Worm (Caenorhabditis elegans) whole organism, L3 larva: ENCODE data around the gene lgc-26.

Experiments
- R02D3.7 ChIP-seq: fragments of 150-350 bp; optimal IDR thresholded peaks from 2 replicates; lab custom pipeline; 2014; ENCODE audit warnings: missing biosample characterization, missing genetic modification characterization
- ZK546.5 ChIP-seq: sonication (generic microtip); optimal IDR thresholded peaks from 2 replicates; lab custom pipeline; 2017; ENCODE audit warnings: missing biosample characterization, missing genetic modification characterization
- aly-2 ChIP-seq: fragments of 150-350 bp; optimal IDR thresholded peaks from 2 replicates; lab custom pipeline; 2014; ENCODE audit warnings: missing biosample characterization, missing genetic modification characterization
- ama-1 ChIP-seq: fragments of 150-350 bp; optimal IDR thresholded peaks from 2 replicates; lab custom pipeline; 2018
- ceh-16 ChIP-seq: sonication (generic microtip); optimal IDR thresholded peaks from 2 replicates; lab custom pipeline; 2017; ENCODE audit warnings: missing biosample characterization, missing genetic modification characterization
- ceh-82 ChIP-seq: fragments of 150-350 bp; optimal IDR thresholded peaks from 2 replicates; lab custom pipeline; 2014; ENCODE audit warnings: missing biosample characterization, missing genetic modification characterization
- ceh-9 ChIP-seq: sonication (generic microtip); optimal IDR thresholded peaks from 2 replicates; lab custom pipeline; 2018; ENCODE audit warnings: missing biosample characterization, missing genetic modification characterization
- daf-12 ChIP-seq: fragments of 150-350 bp; optimal IDR thresholded peaks from 2 replicates; lab custom pipeline; 2014; ENCODE audit warnings: missing biosample characterization, missing genetic modification reagents, missing genetic modification characterization
- egl-27 ChIP-seq: sonication (generic microtip); optimal IDR thresholded peaks from 4 replicates; lab custom pipeline; 2017; ENCODE audit warnings: missing biosample characterization, missing genetic modification reagents, missing genetic modification characterization
- elt-1 ChIP-seq: fragments of 150-350 bp; optimal IDR thresholded peaks from 2 replicates; lab custom pipeline; 2014; ENCODE audit warnings: missing biosample characterization, missing genetic modification characterization
- elt-2 ChIP-seq: sonication (generic microtip); optimal IDR thresholded peaks from 2 replicates; lab custom pipeline; 2016; ENCODE audit warnings: missing genetic modification reagents, mild to moderate bottlenecking, missing genetic modification characterization, missing compliant biosample characterization
- elt-3 ChIP-seq, 3 experiments: fragments of 150-350 bp in 1 of 3; sonication (generic microtip) in 2 of 3; optimal IDR thresholded peaks; 2 replicates in 2 of 3; 4 replicates in 1 of 3; lab custom pipeline; 2014 to 2017; ENCODE audit warnings: missing biosample characterization in 3 of 3, missing genetic modification characterization in 3 of 3
- eor-1 ChIP-seq, 2 experiments: fragments of 150-350 bp; optimal IDR thresholded peaks; 2 replicates each; lab custom pipeline; 2014 to 2018; ENCODE audit warnings: missing biosample characterization in 2 of 2, missing genetic modification characterization in 2 of 2
- fkh-10 ChIP-seq: sonication (generic microtip); optimal IDR thresholded peaks from 2 replicates; lab custom pipeline; 2017; ENCODE audit warnings: missing biosample characterization, missing genetic modification reagents, missing genetic modification characterization
- fkh-2 ChIP-seq: fragments of 150-350 bp; optimal IDR thresholded peaks from 2 replicates; lab custom pipeline; 2014; ENCODE audit warnings: missing biosample characterization, missing genetic modification reagents, missing genetic modification characterization
- fos-1 ChIP-seq: fragments of 150-350 bp; optimal IDR thresholded peaks from 2 replicates; lab custom pipeline; 2014; ENCODE audit warnings: missing biosample characterization, missing genetic modification characterization
- hmg-11 ChIP-seq: sonication (generic microtip); optimal IDR thresholded peaks from 2 replicates; lab custom pipeline; 2016; ENCODE audit warnings: missing genetic modification characterization, missing compliant biosample characterization
- jun-1 ChIP-seq: fragments of 150-350 bp; optimal IDR thresholded peaks from 2 replicates; lab custom pipeline; 2014; ENCODE audit warnings: missing biosample characterization, missing genetic modification reagents, missing genetic modification characterization
- lin-15B ChIP-seq: fragments of 150-350 bp; optimal IDR thresholded peaks from 2 replicates; lab custom pipeline; 2014; ENCODE audit warnings: missing biosample characterization, missing genetic modification characterization
- lin-39 ChIP-seq: fragments of 150-350 bp; optimal IDR thresholded peaks from 2 replicates; lab custom pipeline; 2018; ENCODE audit warnings: missing biosample characterization, missing genetic modification reagents, missing genetic modification characterization
- lsy-12 ChIP-seq: sonication (generic microtip); optimal IDR thresholded peaks from 2 replicates; lab custom pipeline; 2016; ENCODE audit warnings: mild to moderate bottlenecking, missing genetic modification characterization, missing compliant biosample characterization
- mdl-1 ChIP-seq: fragments of 150-350 bp; optimal IDR thresholded peaks from 2 replicates; lab custom pipeline; 2014; ENCODE audit warnings: missing biosample characterization, missing genetic modification characterization
- mml-1 ChIP-seq: fragments of 150-350 bp; sonication (generic microtip); optimal IDR thresholded peaks from 3 replicates; lab custom pipeline; 2014; ENCODE audit warnings: missing biosample characterization, missing genetic modification characterization
- nfya-1 ChIP-seq: sonication (generic microtip); optimal IDR thresholded peaks from 2 replicates; lab custom pipeline; 2017; ENCODE audit warnings: missing genetic modification characterization, mild to moderate bottlenecking, missing compliant biosample characterization, antibody characterized with exemption, moderate library complexity; ENCODE audit not compliant: insufficient read depth
- nhr-12 ChIP-seq: fragments of 150-350 bp; optimal IDR thresholded peaks from 2 replicates; lab custom pipeline; 2014; ENCODE audit warnings: missing biosample characterization, missing genetic modification characterization
- nhr-23 ChIP-seq: fragments of 150-350 bp; optimal IDR thresholded peaks from 2 replicates; lab custom pipeline; 2014; ENCODE audit warnings: missing biosample characterization, missing genetic modification reagents, missing genetic modification characterization
- nhr-237 ChIP-seq: fragments of 150-350 bp; optimal IDR thresholded peaks from 2 replicates; lab custom pipeline; 2014; ENCODE audit warnings: missing biosample characterization, missing genetic modification characterization
- nhr-25 ChIP-seq: sonication (generic microtip); optimal IDR thresholded peaks from 2 replicates; lab custom pipeline; 2017; ENCODE audit warnings: missing biosample characterization, missing genetic modification characterization
- nhr-28 ChIP-seq: fragments of 150-350 bp; optimal IDR thresholded peaks from 2 replicates; lab custom pipeline; 2014; ENCODE audit warnings: missing biosample characterization, missing genetic modification characterization
- nhr-43 ChIP-seq: sonication (generic microtip); optimal IDR thresholded peaks from 2 replicates; lab custom pipeline; 2016; ENCODE audit warnings: mild to moderate bottlenecking, missing genetic modification characterization, missing compliant biosample characterization; ENCODE audit not compliant: poor library complexity, severe bottlenecking
- nhr-77 ChIP-seq: fragments of 150-350 bp; optimal IDR thresholded peaks from 2 replicates; lab custom pipeline; 2014; ENCODE audit warnings: missing biosample characterization, missing genetic modification characterization
- pha-4 ChIP-seq: fragments of 150-350 bp; optimal IDR thresholded peaks from 2 replicates; lab custom pipeline; 2014; ENCODE audit warnings: missing biosample characterization, missing genetic modification reagents, missing genetic modification characterization
- pqm-1 ChIP-seq: fragments of 150-350 bp; optimal IDR thresholded peaks from 2 replicates; lab custom pipeline; 2017; ENCODE audit warnings: missing biosample characterization, missing genetic modification characterization, inconsistent platforms
- sea-2 ChIP-seq: fragments of 150-350 bp; sonication (generic microtip); optimal IDR thresholded peaks from 4 replicates; lab custom pipeline; 2014; ENCODE audit warnings: missing biosample characterization, missing genetic modification reagents, missing genetic modification characterization
- skn-1 ChIP-seq: fragments of 150-350 bp; optimal IDR thresholded peaks from 2 replicates; lab custom pipeline; 2014; ENCODE audit warnings: missing biosample characterization, missing genetic modification characterization
- snpc-4 ChIP-seq: fragments of 150-350 bp; optimal IDR thresholded peaks from 2 replicates; lab custom pipeline; 2014; ENCODE audit warnings: missing biosample characterization, missing genetic modification characterization
- zag-1 ChIP-seq: fragments of 150-350 bp; optimal IDR thresholded peaks from 2 replicates; lab custom pipeline; 2014; ENCODE audit warnings: missing biosample characterization, missing genetic modification characterization

Gene lgc-26

DNA sequence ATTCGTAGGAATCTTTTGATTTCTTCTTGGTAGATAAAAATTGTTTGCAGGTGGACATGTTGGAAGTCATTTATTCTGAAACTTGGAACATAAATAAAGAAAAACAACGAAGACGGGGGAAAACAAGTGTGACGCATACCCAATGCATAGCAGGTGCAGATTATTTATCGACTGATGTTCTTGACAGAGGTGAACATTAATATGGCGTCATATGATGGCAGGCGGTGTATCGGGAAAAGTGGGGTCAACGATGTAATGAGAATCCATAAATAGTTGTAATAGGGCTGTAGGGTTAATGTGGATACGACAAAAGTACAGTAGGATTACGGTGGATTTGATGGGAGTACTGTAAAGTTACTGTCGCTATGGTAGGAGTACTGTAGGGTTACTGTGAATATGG lies 27.8 kb upstream of the lgc-26 start, which contains the start of gene txt-2:
Gene txt-2, minus strand, starts transcription at position 214 of the 400 bp plus-strand sequence.
- no peak for TF ChIP-seq jun-1 (tag; lab: Kevin White, UChicago)
- no peak for TF ChIP-seq R02D3.7
- TF ChIP-seq elt-3 (tag; optimal IDR thresholded peaks at IDR 0.05; lab: Kevin White, UChicago) = no peak
- TF ChIP-seq nhr-28 (tag; lab: Kevin White, UChicago) = no peak
- no peak for TF ChIP-seq ZK546.5 (tag; lab: Kevin White, UChicago)
- TF ChIP-seq nhr-237 (tag; lab: Kevin White, UChicago) = no peak
- TF ChIP-seq fos-1 = no peak
- no peak for TF ChIP-seq lin-15B (tag; lab: Kevin White, UChicago)
- TF ChIP-seq snpc-4 (tag; lab: Kevin White, UChicago) = no peak
- TF ChIP-seq fkh-10 (GFP tag; lab: Kevin White, UChicago) = no peak
- TF ChIP-seq ceh-82 (tag; lab: Kevin White, UChicago) = no peak
- TF ChIP-seq sea-2 (GFP tag; lab: Kevin White, UChicago) = no peak
- no peak for TF ChIP-seq skn-1
- TF ChIP-seq, all 47 proteins: peak for 0

ce11 chrV:242518-242917 lies 25.6 kb upstream of the lgc-26 start, which contains the start of gene R02C2.7:
R02C2.7 (minus strand) TSS chrV:242618.
- TF ChIP-seq ama-1 = no peak
- no peak for TF ChIP-seq ceh-82 (tag; lab: Kevin White, UChicago)

ce11 chrV:246097-246496 lies 22.0 kb upstream of the lgc-26 start, which contains the start of gene kin-34:
kin-34 (minus strand) TSS chrV:246197.
- no peak for TF ChIP-seq lsy-12

ce11 chrV:247576-247975 lies 20.5 kb upstream of the lgc-26 start:
- TF ChIP-seq nfya-1 (peak; percentile 81), ZK546.5 (tag; lab: Kevin White, UChicago) (no peak), lin-15B (tag; lab: Kevin White, UChicago) (no peak)
- TF ChIP-seq, all 47 proteins: peak for 1

- TF ChIP-seq nhr-25 (tag; lab: Kevin White, UChicago) = no peak
- no peak for TF ChIP-seq ceh-9 (tag; lab: Kevin White, UChicago)
- no peak for TF ChIP-seq ceh-82 (tag; lab: Kevin White, UChicago)
- no peak for TF ChIP-seq pha-4 (tag; lab: Kevin White, UChicago)
- no peak for TF ChIP-seq snpc-4 (tag; lab: Kevin White, UChicago)
- no peak for TF ChIP-seq elt-3 (tag; optimal IDR thresholded peaks at IDR 0.05; lab: Kevin White, UChicago)
- TF ChIP-seq lin-39 = no peak
- no peak for TF ChIP-seq nhr-77 (tag; lab: Kevin White, UChicago)
- TF ChIP-seq pqm-1 (tag; lab: Kevin White, UChicago) = no peak
- TF ChIP-seq aly-2 (tag; lab: Kevin White, UChicago) = no peak
- no peak for TF ChIP-seq zag-1 (tag; lab: Kevin White, UChicago)
- no peak for TF ChIP-seq fkh-10 (GFP tag; lab: Kevin White, UChicago)
- TF ChIP-seq fkh-2 (tag; lab: Kevin White, UChicago) = no peak
- TF ChIP-seq nhr-23 (tag; lab: Kevin White, UChicago) = no peak
- TF ChIP-seq hmg-11 (tag; lab: Kevin White, UChicago) = no peak
- TF ChIP-seq nhr-237 (tag; lab: Kevin White, UChicago) = no peak
- no peak for TF ChIP-seq elt-2 (tag; lab: Kevin White, UChicago)
These were observed 19.5 kb upstream of the lgc-26 start for ce11 chrV:248636-249035.

DNA sequence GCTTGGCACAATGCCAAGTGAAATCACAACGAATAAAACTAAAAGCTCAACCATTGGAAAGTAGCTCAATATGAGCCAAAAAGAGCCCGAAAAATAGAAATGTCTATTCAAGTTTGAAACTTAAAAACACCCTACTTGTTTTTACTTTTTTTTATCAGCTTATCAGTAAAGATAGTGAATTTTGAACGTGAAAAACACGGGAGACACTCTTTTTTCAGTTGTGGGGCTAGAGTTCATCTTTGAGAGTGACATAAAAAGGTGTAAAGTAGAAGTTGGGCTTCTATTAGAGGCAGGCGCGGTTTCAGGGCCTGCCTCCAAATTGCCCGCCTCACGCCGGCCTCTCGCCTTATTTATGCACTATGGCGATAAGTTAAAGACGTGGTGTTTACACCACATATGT lies 16.5 kb upstream of the lgc-26 start, which contains the start of gene oac-39:
Gene oac-39, minus strand, starts transcription at position 101 of the 400 bp plus-strand sequence.
- TF ChIP-seq nhr-43 (tag; lab: Kevin White, UChicago) (no peak), nhr-28 (tag; lab: Kevin White, UChicago) (no peak), nhr-25 (tag; lab: Kevin White, UChicago) (no peak), elt-1 (tag; lab: Kevin White, UChicago) (no peak), pha-4 (tag; lab: Kevin White, UChicago) (no peak), zag-1 (tag; lab: Kevin White, UChicago) (no peak), elt-2 (tag; lab: Kevin White, UChicago) (no peak), nhr-12 (tag; lab: Kevin White, UChicago) (no peak), ceh-16 (tag; lab: Kevin White, UChicago) (no peak), nhr-237 (tag; lab: Kevin White, UChicago) (no peak), R02D3.7 (no peak), nfya-1 (no peak), daf-12 (tag; lab: Kevin White, UChicago) (no peak), nhr-23 (tag; lab: Kevin White, UChicago) (no peak), egl-27 (no peak), elt-3 (tag; optimal IDR thresholded peaks at IDR 0.05; lab: Kevin White, UChicago) (no peak), eor-1 (tag; optimal IDR thresholded peaks at IDR 0.05; lab: Kevin White, UChicago) (no peak), mdl-1 (tag; lab: Kevin White, UChicago) (no peak), hmg-11 (tag; lab: Kevin White, UChicago) (no peak), mml-1 (no peak)
